Worm (Caenorhabditis elegans): Measurements from ENCODE around the gene W04G3.10.

W04G3.10 gene

DNA sequence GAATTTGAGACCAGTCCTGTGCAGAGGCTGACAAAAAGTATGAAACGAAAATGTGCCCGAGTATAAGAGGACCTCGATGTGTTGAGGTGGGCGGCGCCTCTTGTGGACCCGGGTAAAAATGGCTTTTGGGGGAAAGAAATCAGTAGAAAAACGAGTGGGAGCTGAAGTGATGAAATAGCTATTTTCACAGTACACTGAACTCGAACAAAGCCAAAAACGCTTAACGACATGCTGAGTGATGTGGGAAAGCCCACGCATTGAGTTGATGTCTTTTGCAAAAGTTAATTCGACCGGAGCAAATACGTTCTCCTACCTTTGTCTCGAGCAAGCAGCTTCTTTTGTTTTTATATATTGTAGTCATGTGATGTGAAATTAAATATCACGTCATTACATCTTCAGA, 38.7 kb upstream of the W04G3.10 start, which contains the start of gene nlp-66:
nlp-66 (minus strand) TSS at position 101 of the 400 bp plus-strand sequence.
- TF ChIP-seq ceh-18 (tag; optimal IDR thresholded peaks at IDR 0.05) (no peak), hlh-8 (tag; optimal IDR thresholded peaks at IDR 0.05) (no peak), F13H6.1 (tag; optimal IDR thresholded peaks at IDR 0.05) (no peak), fkh-10 (GFP tag; optimal IDR thresholded peaks at IDR 0.05) (no peak), nhr-232 (tag; optimal IDR thresholded peaks at IDR 0.05) (no peak), hlh-6 (tag; optimal IDR thresholded peaks at IDR 0.05) (no peak)

- no peak for TF ChIP-seq ceh-30 (tag; optimal IDR thresholded peaks at IDR 0.05)
- no peak for TF ChIP-seq rnt-1 (tag; optimal IDR thresholded peaks at IDR 0.05)
- TF ChIP-seq T23F11.4 (GFP tag; optimal IDR thresholded peaks at IDR 0.05) = no peak
- no peak for TF ChIP-seq ceh-45 (GFP tag; IDR thresholded peaks at IDR 0.05)
- TF ChIP-seq ceh-9 (tag; optimal IDR thresholded peaks at IDR 0.05) = no peak
- no peak for TF ChIP-seq pat-9 (tag; optimal IDR thresholded peaks at IDR 0.05)
- no peak for TF ChIP-seq C08G9.2 (tag; optimal IDR thresholded peaks at IDR 0.05)
Observed at ce11 chrX:11114420-11114819, 36.4 kb upstream of the W04G3.10 start.

DNA sequence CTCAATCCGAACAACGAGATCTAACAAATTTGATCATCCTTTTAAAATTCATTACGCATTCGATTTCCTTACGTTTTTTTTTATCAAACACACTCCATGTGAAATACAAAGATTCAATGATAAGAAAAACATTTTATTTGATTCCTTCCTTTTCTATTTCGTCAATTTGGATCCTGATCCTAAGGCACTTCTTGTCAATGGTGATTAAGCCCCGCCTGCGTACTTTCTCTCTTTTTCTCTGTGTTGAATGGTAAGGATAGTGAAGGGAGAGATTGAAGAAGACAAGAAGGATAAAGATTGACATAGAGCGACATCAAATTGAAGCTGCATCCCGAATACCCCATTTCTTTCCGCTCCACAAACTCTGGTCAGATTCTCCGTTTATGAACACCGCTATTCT, 31.1 kb upstream of the W04G3.10 start, which contains the start of gene grd-1:
grd-1 (plus strand) TSS at position 241 of the 400 bp plus-strand sequence.
- TF ChIP-seq tbx-2 (tag; optimal IDR thresholded peaks at IDR 0.05) (no peak), fax-1 (tag; optimal IDR thresholded peaks at IDR 0.05) (no peak), pros-1 (tag; optimal IDR thresholded peaks at IDR 0.05) (no peak), lim-6 (tag; optimal IDR thresholded peaks at IDR 0.05) (no peak), ref-2 (tag; optimal IDR thresholded peaks at IDR 0.05) (no peak), nhr-232 (tag; optimal IDR thresholded peaks at IDR 0.05) (no peak), fkh-6 (tag; optimal IDR thresholded peaks at IDR 0.05) (no peak), pqm-1 (tag; optimal IDR thresholded peaks at IDR 0.05) (no peak), ets-4 (tag; optimal IDR thresholded peaks at IDR 0.05) (no peak), ceh-30 (tag; optimal IDR thresholded peaks at IDR 0.05) (no peak), tbx-7 (tag; optimal IDR thresholded peaks at IDR 0.05) (no peak), hlh-15 (tag; optimal IDR thresholded peaks at IDR 0.05) (no peak), pat-9 (tag; optimal IDR thresholded peaks at IDR 0.05) (no peak), K02D7.2 (tag; optimal IDR thresholded peaks at IDR 0.05) (no peak), npax-4 (tag; optimal IDR thresholded peaks at IDR 0.05) (no peak), dve-1 (tag; optimal IDR thresholded peaks at IDR 0.05) (no peak), sox-4 (tag; optimal IDR thresholded peaks at IDR 0.05) (no peak), fkh-10 (GFP tag; optimal IDR thresholded peaks at IDR 0.05) (no peak)

- no peak for TF ChIP-seq npax-4 (tag; optimal IDR thresholded peaks at IDR 0.05)
- TF ChIP-seq dmd-4 (tag; optimal IDR thresholded peaks at IDR 0.05; ENCODE audit: borderline replicate concordance) = no peak
- no peak for TF ChIP-seq unc-42 (tag; optimal IDR thresholded peaks at IDR 0.05)
- no peak for TF ChIP-seq ceh-34 (tag; optimal IDR thresholded peaks at IDR 0.05)
- TF ChIP-seq T23F11.4 (GFP tag; optimal IDR thresholded peaks at IDR 0.05) = no peak
- TF ChIP-seq ztf-16 (tag; optimal IDR thresholded peaks at IDR 0.05) = no peak
Observed at ce11 chrX:11107076-11107475, 29.0 kb upstream of the W04G3.10 start, which contains the start of gene clc-17. Gene clc-17, plus strand, starts transcription at chrX:11107376.

ce11 chrX:11104883-11105629, 27.0 kb upstream of the W04G3.10 start, which contains the start of gene W02H3.1:
Gene W02H3.1, minus strand, starts transcription at chrX:11105460.
- no peak for TF ChIP-seq che-1 (tag; optimal IDR thresholded peaks at IDR 0.05)

- TF ChIP-seq unc-42 (tag; optimal IDR thresholded peaks at IDR 0.05) (no peak), tbx-7 (tag; optimal IDR thresholded peaks at IDR 0.05) (no peak), pat-9 (tag; optimal IDR thresholded peaks at IDR 0.05) (no peak), ahr-1 (tag; optimal IDR thresholded peaks at IDR 0.05) (no peak), ama-1 (optimal IDR thresholded peaks at IDR 0.05) (no peak), pqm-1 (tag; optimal IDR thresholded peaks at IDR 0.05) (no peak), dve-1 (tag; optimal IDR thresholded peaks at IDR 0.05) (no peak), K09A11.1 (tag; optimal IDR thresholded peaks at IDR 0.05; ENCODE audit: insufficient read depth) (no peak), zip-5 (tag; optimal IDR thresholded peaks at IDR 0.05) (no peak), tbx-2 (tag; optimal IDR thresholded peaks at IDR 0.05) (no peak), ceh-34 (tag; optimal IDR thresholded peaks at IDR 0.05) (no peak), syd-9 (tag; optimal IDR thresholded peaks at IDR 0.05) (no peak), madf-2 (tag; optimal IDR thresholded peaks at IDR 0.05) (no peak), ref-2 (tag; optimal IDR thresholded peaks at IDR 0.05) (no peak), dmd-4 (tag; optimal IDR thresholded peaks at IDR 0.05; ENCODE audit: borderline replicate concordance) (no peak), lim-6 (tag; optimal IDR thresholded peaks at IDR 0.05) (no peak)
Observed at ce11 chrX:11103173-11103572, 25.1 kb upstream of the W04G3.10 start.
